Fruit fly (Drosophila melanogaster): ENCODE data around the gene Cpr78Ca.

Cpr78Ca gene

dm6 chr3L:21285639-21286338, 6.8 kb downstream of the Cpr78Ca start, which contains the start of the genes CG12974 and pzg (continued):
- TF ChIP-seq dac (GFP tag; optimal IDR thresholded peaks at IDR 0.05) (no peak), vri (GFP tag; optimal IDR thresholded peaks at IDR 0.05) (peak; percentile 65), CG8119 (GFP tag; IDR thresholded peaks at IDR 0.05) (no peak), CG11294 (GFP tag; IDR thresholded peaks at IDR 0.05) (no peak), Sox14 (GFP tag; optimal IDR thresholded peaks at IDR 0.05) (peak; percentile 70), CG3919 (GFP tag; optimal IDR thresholded peaks at IDR 0.05) (peak; percentile 66), ss (GFP tag; optimal IDR thresholded peaks at IDR 0.05) (no peak), CG6808 (GFP tag; optimal IDR thresholded peaks at IDR 0.05) (no peak), achi (GFP tag; optimal IDR thresholded peaks at IDR 0.05) (peak; percentile 50), CG6276 (GFP tag; optimal IDR thresholded peaks at IDR 0.05) (no peak), CG31627 (GFP tag; optimal IDR thresholded peaks at IDR 0.05) (peak; percentile 66), CG6792 (GFP tag; optimal IDR thresholded peaks at IDR 0.05) (peak; percentile 25), Hr38 (GFP tag; optimal IDR thresholded peaks at IDR 0.05) (no peak), CG9139 (GFP tag; optimal IDR thresholded peaks at IDR 0.05) (peak; percentile 11), CG6163 (GFP tag; IDR thresholded peaks at IDR 0.05) (peak; percentile 55; the same call in 1 of the 3 replicates), CG34406 (GFP tag; optimal IDR thresholded peaks at IDR 0.05) (peak; percentile 15), net (GFP tag; optimal IDR thresholded peaks at IDR 0.05) (peak; percentile 25), Hr39 (GFP tag; optimal IDR thresholded peaks at IDR 0.05) (peak; percentile 74), topi (GFP tag; optimal IDR thresholded peaks at IDR 0.05) (peak; percentile 70), lz (GFP tag; optimal IDR thresholded peaks at IDR 0.05) (peak; percentile 63), CG32006 (GFP tag; optimal IDR thresholded peaks at IDR 0.05) (peak; percentile 46), Sox15 (GFP tag; optimal IDR thresholded peaks at IDR 0.05) (peak; percentile 41), OdsH (GFP tag; optimal IDR thresholded peaks at IDR 0.05) (peak; percentile 61), svp (GFP tag) (peak; percentile 93), CG11762 (GFP tag; optimal IDR thresholded peaks at IDR 0.05; ENCODE audit: insufficient read depth) (peak; percentile 5), CG8632 (GFP tag; optimal IDR thresholded peaks at IDR 0.05) (peak; percentile 27), CG7368 (GFP tag; optimal IDR thresholded peaks at IDR 0.05) (no peak), CG6854 (GFP tag; optimal IDR thresholded peaks at IDR 0.05) (peak; percentile 70), CG16779 (tag; optimal IDR thresholded peaks at IDR 0.05) (no peak), eg (GFP tag; IDR thresholded peaks at IDR 0.05) (peak; percentile 66), cyc (GFP tag; optimal IDR thresholded peaks at IDR 0.05) (peak; percentile 69), Eip93F (GFP tag; optimal IDR thresholded peaks at IDR 0.05) (no peak), esn (GFP tag; optimal IDR thresholded peaks at IDR 0.05) (peak; percentile 67), pdm3 (GFP tag; optimal IDR thresholded peaks at IDR 0.05) (peak; percentile 61), CG10631 (GFP tag; optimal IDR thresholded peaks at IDR 0.05) (peak; percentile 33)

- TF ChIP-seq Eip93F (GFP tag; optimal IDR thresholded peaks at IDR 0.05) (peak; percentile 37), fd59A (GFP tag; optimal IDR thresholded peaks at IDR 0.05) (no peak), CG7368 (GFP tag; optimal IDR thresholded peaks at IDR 0.05) (no peak), Met (GFP tag; optimal IDR thresholded peaks at IDR 0.05) (no peak), fkh (GFP tag; optimal IDR thresholded peaks at IDR 0.05) (peak; percentile 35), CG11762 (GFP tag; optimal IDR thresholded peaks at IDR 0.05; ENCODE audit: insufficient read depth) (no peak), topi (GFP tag; optimal IDR thresholded peaks at IDR 0.05) (no peak), vri (GFP tag; optimal IDR thresholded peaks at IDR 0.05) (peak; percentile 81), CG1621 (tag; optimal IDR thresholded peaks at IDR 0.05) (no peak), Eip78C (GFP tag) (peak; percentile 55), Blimp-1 (GFP tag; optimal IDR thresholded peaks at IDR 0.05) (no peak), svp (GFP tag) (no peak), CG3919 (GFP tag; optimal IDR thresholded peaks at IDR 0.05) (no peak), CG8319 (GFP tag; optimal IDR thresholded peaks at IDR 0.05) (no peak), OdsH (GFP tag; optimal IDR thresholded peaks at IDR 0.05) (no peak)
Observed at dm6 chr3L:21284720-21285638, 7.6 kb downstream of the Cpr78Ca start.

Measured in whole organism, prepupa.